Fruit fly (Drosophila melanogaster): ENCODE data around the gene CG43800.

The CG43800 gene

DNA sequence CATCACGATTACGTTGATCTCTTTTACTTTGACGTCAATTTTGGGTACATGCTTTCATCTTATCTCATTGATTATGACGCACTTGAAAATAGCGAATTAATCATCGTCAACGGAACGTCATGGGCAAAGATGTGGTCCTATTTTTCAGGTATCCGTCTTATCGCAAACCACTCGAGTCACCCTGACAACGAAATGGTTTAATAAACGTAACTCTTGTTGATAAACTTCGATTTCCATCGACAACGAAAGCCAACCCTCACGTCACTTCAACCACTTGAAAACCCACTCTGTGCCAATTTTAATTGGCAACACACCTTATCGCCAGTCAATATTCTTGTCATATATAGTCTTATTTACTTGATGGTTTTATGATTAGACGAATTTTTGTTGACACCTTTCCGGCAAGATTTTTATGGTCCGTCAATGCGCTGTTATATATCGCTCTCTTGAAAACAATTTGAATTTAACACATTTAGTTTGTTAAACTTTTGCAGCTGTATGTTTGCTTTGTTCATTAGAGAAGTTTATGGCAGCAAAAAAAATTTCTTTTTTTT is 9.7 kb upstream of the CG43800 start:
- TF ChIP-seq CG12768 (GFP tag; optimal IDR thresholded peaks at IDR 0.05) (peak; percentile 1), cic (GFP tag; optimal IDR thresholded peaks at IDR 0.05) (peak; percentile 48), toe (GFP tag; optimal IDR thresholded peaks at IDR 0.05) (no peak)

DNA sequence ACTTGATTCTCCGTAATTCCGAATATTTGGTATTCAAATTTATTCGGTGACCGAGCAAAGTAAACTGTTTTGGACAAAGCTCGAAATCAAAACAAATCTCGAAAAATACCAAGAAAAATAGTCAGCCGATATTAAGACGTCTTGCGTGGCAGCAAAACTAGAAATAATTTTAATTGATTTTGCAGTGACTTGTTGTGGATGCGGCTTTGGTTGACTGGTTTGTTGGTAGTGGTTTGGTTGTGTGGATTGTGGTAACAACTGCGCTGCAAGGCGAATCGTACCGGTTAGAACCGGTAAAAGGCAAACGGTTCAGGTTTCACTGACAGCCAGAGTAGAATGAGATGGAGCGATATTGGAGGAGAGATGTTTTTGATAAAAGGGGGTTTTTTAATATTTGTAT is 8.9 kb upstream of the CG43800 start:
- TF ChIP-seq cnc (optimal IDR thresholded peaks at IDR 0.05), result no peak
- TF ChIP-seq ovo (GFP tag; optimal IDR thresholded peaks at IDR 0.05), result no peak
- no peak for TF ChIP-seq CG12768 (GFP tag; optimal IDR thresholded peaks at IDR 0.05)
- no peak for TF ChIP-seq cic (GFP tag; optimal IDR thresholded peaks at IDR 0.05)
- no peak for TF ChIP-seq pad (GFP tag; optimal IDR thresholded peaks at IDR 0.05)
- TF ChIP-seq CG1620 (GFP tag; optimal IDR thresholded peaks at IDR 0.05), result no peak
- TF ChIP-seq kay (GFP tag; ENCODE audit: borderline replicate concordance), result no peak
- no peak for TF ChIP-seq CG7045 (GFP tag; optimal IDR thresholded peaks at IDR 0.05)
- TF ChIP-seq CG14711 (tag; optimal IDR thresholded peaks at IDR 0.05), result no peak
- TF ChIP-seq Mnt (GFP tag; optimal IDR thresholded peaks at IDR 0.05), result no peak
- no peak for TF ChIP-seq Crg-1 (GFP tag; optimal IDR thresholded peaks at IDR 0.05)
- TF ChIP-seq CG33017 (tag; optimal IDR thresholded peaks at IDR 0.05), result no peak
- no peak for TF ChIP-seq toe (GFP tag; optimal IDR thresholded peaks at IDR 0.05)
- no peak for TF ChIP-seq bab1 (GFP tag; optimal IDR thresholded peaks at IDR 0.05)
- TF ChIP-seq tj (GFP tag; optimal IDR thresholded peaks at IDR 0.05), result no peak

- no peak for TF ChIP-seq pad (GFP tag; optimal IDR thresholded peaks at IDR 0.05)
- TF ChIP-seq CG12768 (GFP tag; optimal IDR thresholded peaks at IDR 0.05), result no peak
- no peak for TF ChIP-seq CG7101 (tag; optimal IDR thresholded peaks at IDR 0.05)
- TF ChIP-seq Hr96 (GFP tag; optimal IDR thresholded peaks at IDR 0.05), result no peak
- no peak for TF ChIP-seq CG14711 (tag; optimal IDR thresholded peaks at IDR 0.05)
- TF ChIP-seq ovo (GFP tag; optimal IDR thresholded peaks at IDR 0.05), result no peak
- no peak for TF ChIP-seq tj (GFP tag; optimal IDR thresholded peaks at IDR 0.05)
- TF ChIP-seq CG1620 (GFP tag; optimal IDR thresholded peaks at IDR 0.05), result no peak
- no peak for TF ChIP-seq Mnt (GFP tag; optimal IDR thresholded peaks at IDR 0.05)
- TF ChIP-seq cnc (optimal IDR thresholded peaks at IDR 0.05), result no peak
- no peak for TF ChIP-seq CG5204 (GFP tag; optimal IDR thresholded peaks at IDR 0.05)
- no peak for TF ChIP-seq CG33017 (tag; optimal IDR thresholded peaks at IDR 0.05)
- TF ChIP-seq bab1 (GFP tag; optimal IDR thresholded peaks at IDR 0.05), result no peak
- TF ChIP-seq CG7045 (GFP tag; optimal IDR thresholded peaks at IDR 0.05), result no peak
- TF ChIP-seq CG11617 (GFP tag; optimal IDR thresholded peaks at IDR 0.05), result no peak
- TF ChIP-seq toe (GFP tag; optimal IDR thresholded peaks at IDR 0.05), result no peak
- TF ChIP-seq kay (GFP tag; ENCODE audit: borderline replicate concordance), result no peak
- TF ChIP-seq Clk (GFP tag; optimal IDR thresholded peaks at IDR 0.05), result no peak
- no peak for TF ChIP-seq Crg-1 (GFP tag; optimal IDR thresholded peaks at IDR 0.05)
These were observed 8.4 kb upstream of the CG43800 start for dm6 chr2L:7240964-7241363.

dm6 chr2L:7240311-7240710 is 7.7 kb upstream of the CG43800 start:
- TF ChIP-seq CG12768 (GFP tag; optimal IDR thresholded peaks at IDR 0.05) (no peak), cnc (optimal IDR thresholded peaks at IDR 0.05) (no peak), cic (GFP tag; optimal IDR thresholded peaks at IDR 0.05) (peak; percentile 45), Mnt (GFP tag; optimal IDR thresholded peaks at IDR 0.05) (peak; percentile 16)

- peak; percentile 34 for TF ChIP-seq Clk (GFP tag; optimal IDR thresholded peaks at IDR 0.05)
- TF ChIP-seq CG7045 (GFP tag; optimal IDR thresholded peaks at IDR 0.05), result peak; percentile 61
- no peak for TF ChIP-seq toe (GFP tag; optimal IDR thresholded peaks at IDR 0.05)
- TF ChIP-seq CG7101 (tag; optimal IDR thresholded peaks at IDR 0.05), result peak; percentile 71
- TF ChIP-seq CG12768 (GFP tag; optimal IDR thresholded peaks at IDR 0.05), result peak; percentile 40
- peak; percentile 57 for TF ChIP-seq Mnt (GFP tag; optimal IDR thresholded peaks at IDR 0.05)
- TF ChIP-seq CG5204 (GFP tag; optimal IDR thresholded peaks at IDR 0.05), result peak; percentile 42
- TF ChIP-seq bab1 (GFP tag; optimal IDR thresholded peaks at IDR 0.05), result no peak
- no peak for TF ChIP-seq kay (GFP tag; ENCODE audit: borderline replicate concordance)
- peak; percentile 57 for TF ChIP-seq cic (GFP tag; optimal IDR thresholded peaks at IDR 0.05)
- TF ChIP-seq CG14711 (tag; optimal IDR thresholded peaks at IDR 0.05), result peak; percentile 4
- TF ChIP-seq Hr96 (GFP tag; optimal IDR thresholded peaks at IDR 0.05), result no peak
- no peak for TF ChIP-seq CG1620 (GFP tag; optimal IDR thresholded peaks at IDR 0.05)
- peak; percentile 69 for TF ChIP-seq CG33017 (tag; optimal IDR thresholded peaks at IDR 0.05)
- TF ChIP-seq ovo (GFP tag; optimal IDR thresholded peaks at IDR 0.05), result peak; percentile 54
- TF ChIP-seq pad (GFP tag; optimal IDR thresholded peaks at IDR 0.05), result peak; percentile 34
- peak; percentile 57 for TF ChIP-seq Crg-1 (GFP tag; optimal IDR thresholded peaks at IDR 0.05)
- no peak for TF ChIP-seq tj (GFP tag; optimal IDR thresholded peaks at IDR 0.05)
- no peak for TF ChIP-seq cnc (optimal IDR thresholded peaks at IDR 0.05)
- peak; percentile 32 for TF ChIP-seq CG11617 (GFP tag; optimal IDR thresholded peaks at IDR 0.05)
These were observed 6.7 kb upstream of the CG43800 start for dm6 chr2L:7239310-7239709.

- TF ChIP-seq CG1620 (GFP tag; optimal IDR thresholded peaks at IDR 0.05), result no peak
These were observed 5.2 kb downstream of the CG43800 start, which contains the start of gene CG43799 for dm6 chr2L:7227434-7227833. Gene CG43799 (plus strand): TSS chr2L:7227734.

DNA sequence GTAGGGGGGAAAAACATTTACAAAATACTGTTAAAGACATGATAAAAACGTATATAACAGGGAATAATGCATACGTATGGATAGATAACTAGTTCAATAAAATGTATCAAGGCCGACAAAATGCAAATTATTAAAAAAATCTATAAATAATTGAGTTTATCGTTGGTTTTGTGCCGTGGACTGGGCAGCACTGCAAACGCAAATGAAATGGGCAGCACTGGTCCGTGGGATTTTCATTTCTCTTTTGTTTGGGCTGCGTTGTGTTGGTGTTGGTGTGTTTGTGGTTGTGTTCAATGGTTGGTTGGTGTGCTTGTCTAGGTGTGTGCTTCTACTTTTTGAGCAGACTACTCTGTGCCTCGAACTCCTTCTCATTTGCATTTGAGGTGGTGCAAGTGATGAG is 6.0 kb downstream of the CG43800 start:
- no peak for TF ChIP-seq tj (GFP tag; optimal IDR thresholded peaks at IDR 0.05)
- no peak for TF ChIP-seq toe (GFP tag; optimal IDR thresholded peaks at IDR 0.05)
- no peak for TF ChIP-seq pad (GFP tag; optimal IDR thresholded peaks at IDR 0.05)
- TF ChIP-seq kay (GFP tag; ENCODE audit: borderline replicate concordance), result no peak
- TF ChIP-seq Mnt (GFP tag; optimal IDR thresholded peaks at IDR 0.05), result no peak
- TF ChIP-seq CG1620 (GFP tag; optimal IDR thresholded peaks at IDR 0.05), result no peak
- TF ChIP-seq CG33017 (tag; optimal IDR thresholded peaks at IDR 0.05), result no peak

Measured in whole organism, adult.